Worm (Caenorhabditis elegans): ENCODE data around the gene Y45G12B.2.

DNA sequence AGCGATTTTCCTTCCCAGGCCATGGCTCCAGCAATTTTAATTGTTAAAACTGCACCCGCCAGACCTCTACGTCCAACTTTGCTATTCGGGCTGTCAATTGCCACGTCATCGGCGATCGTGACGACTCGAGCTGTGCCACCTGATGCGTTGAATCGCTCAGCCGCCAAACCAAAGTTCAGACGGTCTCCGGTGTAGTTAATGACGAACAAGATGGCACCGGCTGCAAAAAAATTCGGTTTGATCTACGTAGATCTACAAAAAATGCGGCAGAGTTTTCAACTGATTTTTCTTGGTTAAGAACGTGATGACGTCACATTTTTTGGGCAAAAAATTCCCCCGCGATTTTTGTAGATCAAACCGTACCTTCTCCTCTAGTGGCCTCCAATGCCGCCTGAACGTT is 43.6 kb upstream of the Y45G12B.2 start:
- TF ChIP-seq cog-1 (tag; optimal IDR thresholded peaks at IDR 0.05) (no peak), ztf-23 (GFP tag; IDR thresholded peaks at IDR 0.05) (no peak), tab-1 (GFP tag; IDR thresholded peaks at IDR 0.05) (no peak), T22C8.4 (GFP tag; IDR thresholded peaks at IDR 0.05) (no peak), klf-2 (GFP tag; conservative IDR thresholded peaks at IDR 0.05) (no peak), med-1 (GFP tag; optimal IDR thresholded peaks at IDR 0.05; ENCODE audit: insufficient read depth) (no peak), flt-1 (GFP tag; IDR thresholded peaks at IDR 0.05) (no peak)

Data from whole organism, midembryonic.